Fruit fly (Drosophila melanogaster): ENCODE measurements around the gene CG31219.

CG31219 gene

DNA sequence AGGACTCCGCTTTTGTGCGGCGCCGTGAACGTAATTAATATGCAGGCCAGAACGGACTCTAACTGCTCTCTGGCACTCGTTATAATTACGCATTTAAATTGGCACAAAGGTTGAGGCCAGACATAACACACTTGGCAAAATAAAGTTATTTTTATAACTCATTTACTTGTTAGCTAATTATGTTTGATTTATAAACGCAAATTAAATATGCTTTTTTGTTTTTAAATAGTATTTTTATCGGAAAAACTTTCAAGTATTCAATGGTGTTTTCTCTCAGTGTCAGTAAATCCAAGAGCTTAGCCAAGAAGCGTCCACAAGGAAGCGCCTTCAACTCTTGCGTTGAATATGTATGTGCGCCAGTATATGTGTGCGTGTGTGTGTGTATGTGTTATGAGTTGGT lies 22.1 kb downstream of the CG31219 start:
- TF ChIP-seq CG8478 (optimal IDR thresholded peaks at IDR 0.05): no peak
- no peak for TF ChIP-seq CTCF (optimal IDR thresholded peaks at IDR 0.05)

DNA sequence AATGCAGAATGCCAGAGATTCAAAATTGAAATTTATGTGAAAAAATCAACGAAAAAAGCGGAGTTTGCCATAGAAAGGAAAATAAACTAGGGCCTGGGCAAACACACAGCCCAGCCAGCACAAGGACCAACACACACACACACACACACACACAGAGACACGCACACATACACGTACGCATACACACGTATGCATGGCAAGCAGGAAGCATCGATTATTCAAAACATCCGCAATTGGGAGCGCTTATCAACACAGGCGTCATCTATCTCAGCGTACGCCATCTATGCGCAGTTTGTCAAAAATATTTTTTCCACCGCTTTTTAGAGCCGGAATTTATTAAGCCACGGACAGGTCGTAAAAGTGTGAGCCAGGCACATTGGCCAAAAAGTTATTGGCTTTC lies 29.0 kb downstream of the CG31219 start:
- TF ChIP-seq CTCF (optimal IDR thresholded peaks at IDR 0.05) (peak in 1 of 2 experiments; percentile 27), CG8478 (optimal IDR thresholded peaks at IDR 0.05) (no peak)

DNA sequence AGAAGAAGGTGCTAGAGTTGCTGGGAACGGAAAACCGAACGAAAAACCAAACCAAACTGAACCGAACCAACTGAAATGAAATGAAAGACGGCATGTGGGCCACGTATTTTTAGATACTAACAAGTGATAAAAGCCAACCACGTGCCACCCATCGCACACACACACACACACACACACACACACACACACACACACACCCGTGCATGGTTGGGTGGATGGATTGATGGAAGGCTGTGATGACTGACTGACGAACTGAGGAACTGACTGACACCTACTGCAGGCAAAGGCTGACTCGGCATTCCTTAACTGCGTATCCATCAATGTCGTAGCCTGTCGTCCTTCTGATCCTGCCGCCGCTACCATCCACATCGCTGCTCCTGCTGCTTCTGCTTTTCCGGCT lies 31.6 kb downstream of the CG31219 start:
- TF ChIP-seq CG8478 (optimal IDR thresholded peaks at IDR 0.05): no peak
- TF ChIP-seq CTCF (optimal IDR thresholded peaks at IDR 0.05): no peak
